Worm (Caenorhabditis elegans) whole organism, L2 larva: ENCODE data around the gene R166.3.

Experiments
- F13H6.1 ChIP-seq: sonication (generic microtip); optimal IDR thresholded peaks from 2 replicates; lab custom pipeline; 2016; ENCODE audit warnings: missing genetic modification characterization, missing compliant biosample characterization
- Y55F3AM.14 ChIP-seq: fragments of 200-800 bp; sonication (Bioruptor generic); optimal IDR thresholded peaks from 2 replicates; lab custom pipeline; 2018; ENCODE audit warnings: mild to moderate bottlenecking, missing genetic modification characterization, missing compliant biosample characterization
- ZK546.5 ChIP-seq: sonication (generic microtip); optimal IDR thresholded peaks from 2 replicates; lab custom pipeline; 2017; ENCODE audit warnings: missing biosample characterization, missing genetic modification characterization
- aly-2 ChIP-seq: fragments of 150-350 bp; optimal IDR thresholded peaks from 2 replicates; lab custom pipeline; 2014; ENCODE audit warnings: missing biosample characterization, missing genetic modification characterization
- ama-1 ChIP-seq: fragments of 150-350 bp; optimal IDR thresholded peaks from 2 replicates; lab custom pipeline; 2018; ENCODE audit warnings: inconsistent platforms
- blmp-1 ChIP-seq: sonication (generic microtip); optimal IDR thresholded peaks from 2 replicates; lab custom pipeline; 2017; ENCODE audit warnings: missing genetic modification characterization, mild to moderate bottlenecking, missing compliant biosample characterization, antibody characterized with exemption, moderate library complexity; ENCODE audit not compliant: insufficient read depth
- ceh-82 ChIP-seq: fragments of 150-350 bp; optimal IDR thresholded peaks from 2 replicates; lab custom pipeline; 2014; ENCODE audit warnings: missing biosample characterization, missing genetic modification characterization
- crh-2 ChIP-seq: sonication (generic microtip); optimal IDR thresholded peaks from 2 replicates; lab custom pipeline; 2017; ENCODE audit warnings: missing biosample characterization, missing genetic modification characterization
- elt-1 ChIP-seq: fragments of 150-350 bp; optimal IDR thresholded peaks from 2 replicates; lab custom pipeline; 2014; ENCODE audit warnings: missing biosample characterization, missing genetic modification characterization
- elt-3 ChIP-seq: sonication (generic microtip); optimal IDR thresholded peaks from 2 replicates; lab custom pipeline; 2017; ENCODE audit warnings: missing biosample characterization, missing genetic modification characterization
- fos-1 ChIP-seq: fragments of 150-350 bp; optimal IDR thresholded peaks from 2 replicates; lab custom pipeline; 2014; ENCODE audit warnings: missing biosample characterization, missing genetic modification characterization
- gmeb-1 ChIP-seq: fragments of 150-350 bp; optimal IDR thresholded peaks from 2 replicates; lab custom pipeline; 2014; ENCODE audit warnings: missing biosample characterization, missing genetic modification characterization
- lin-39 ChIP-seq: fragments of 150-350 bp; optimal IDR thresholded peaks from 2 replicates; lab custom pipeline; 2014; ENCODE audit warnings: missing biosample characterization, missing genetic modification reagents, missing genetic modification characterization
- mdl-1 ChIP-seq, 2 experiments: fragments of 150-350 bp in 1 of 2; sonication (generic microtip) in 1 of 2; optimal IDR thresholded peaks; 2 replicates each; lab custom pipeline; 2017; ENCODE audit warnings: missing biosample characterization in 2 of 2, missing genetic modification characterization in 2 of 2
- nhr-10 ChIP-seq: sonication (generic microtip); optimal IDR thresholded peaks from 2 replicates; lab custom pipeline; 2017; ENCODE audit warnings: missing biosample characterization, missing genetic modification characterization
- nhr-11 ChIP-seq: fragments of 150-350 bp; optimal IDR thresholded peaks from 2 replicates; lab custom pipeline; 2014; ENCODE audit warnings: missing biosample characterization, missing genetic modification characterization
- nhr-12 ChIP-seq: fragments of 150-350 bp; optimal IDR thresholded peaks from 2 replicates; lab custom pipeline; 2014; ENCODE audit warnings: missing biosample characterization, missing genetic modification characterization
- nhr-129 ChIP-seq: fragments of 150-350 bp; optimal IDR thresholded peaks from 2 replicates; lab custom pipeline; 2014; ENCODE audit warnings: missing biosample characterization, missing genetic modification characterization
- nhr-23 ChIP-seq: fragments of 150-350 bp; optimal IDR thresholded peaks from 2 replicates; lab custom pipeline; 2014; ENCODE audit warnings: missing biosample characterization, missing genetic modification reagents, missing genetic modification characterization
- nhr-237 ChIP-seq: fragments of 150-350 bp; optimal IDR thresholded peaks from 2 replicates; lab custom pipeline; 2014; ENCODE audit warnings: missing biosample characterization, missing genetic modification characterization
- nhr-25 ChIP-seq: fragments of 150-350 bp; sonication (generic microtip); optimal IDR thresholded peaks from 3 replicates; lab custom pipeline; 2014; ENCODE audit warnings: missing biosample characterization, missing genetic modification characterization
- nhr-6 ChIP-seq: fragments of 150-350 bp; optimal IDR thresholded peaks from 2 replicates; lab custom pipeline; 2014; ENCODE audit warnings: missing biosample characterization, missing genetic modification characterization
- nhr-77 ChIP-seq: fragments of 150-350 bp; optimal IDR thresholded peaks from 2 replicates; lab custom pipeline; 2014; ENCODE audit warnings: missing biosample characterization, missing genetic modification characterization
- peb-1 ChIP-seq: fragments of 150-350 bp; optimal IDR thresholded peaks from 2 replicates; lab custom pipeline; 2014; ENCODE audit warnings: missing biosample characterization, missing genetic modification characterization
- sem-4 ChIP-seq: fragments of 150-350 bp; optimal IDR thresholded peaks from 2 replicates; lab custom pipeline; 2014; ENCODE audit warnings: missing biosample characterization, missing genetic modification reagents, missing genetic modification characterization
- skn-1 ChIP-seq: sonication (generic microtip); optimal IDR thresholded peaks from 2 replicates; lab custom pipeline; 2017; ENCODE audit warnings: missing biosample characterization, missing genetic modification characterization
- sma-3 ChIP-seq: sonication (generic microtip); optimal IDR thresholded peaks from 2 replicates; lab custom pipeline; 2016; ENCODE audit warnings: missing genetic modification reagents, missing genetic modification characterization, missing compliant biosample characterization
- sma-9 ChIP-seq, 2 experiments: fragments of 150-350 bp in 1 of 2; sonication (generic microtip) in 1 of 2; optimal IDR thresholded peaks; 2 replicates each; lab custom pipeline; 2014 to 2016; ENCODE audit warnings: missing genetic modification characterization in 2 of 2, mild to moderate bottlenecking in 1 of 2, missing biosample characterization in 1 of 2, missing compliant biosample characterization in 1 of 2, missing genetic modification reagents in 1 of 2, moderate library complexity in 1 of 2
- snpc-4 ChIP-seq: fragments of 150-350 bp; optimal IDR thresholded peaks from 2 replicates; lab custom pipeline; 2014; ENCODE audit warnings: missing biosample characterization, missing genetic modification characterization
- unc-39 ChIP-seq: fragments of 150-350 bp; optimal IDR thresholded peaks from 2 replicates; lab custom pipeline; 2014; ENCODE audit warnings: missing biosample characterization, missing genetic modification characterization
- unc-62 ChIP-seq: fragments of 150-350 bp; optimal IDR thresholded peaks from 2 replicates; lab custom pipeline; 2014; ENCODE audit warnings: missing biosample characterization, missing genetic modification reagents, missing genetic modification characterization
- zag-1 ChIP-seq: fragments of 150-350 bp; optimal IDR thresholded peaks from 2 replicates; lab custom pipeline; 2014; ENCODE audit warnings: missing biosample characterization, missing genetic modification characterization
- ztf-1 ChIP-seq: fragments of 200-800 bp; sonication (Bioruptor generic); conservative IDR thresholded peaks from 2 replicates; pipeline ENCODE4 v1.3.6; 2022; ENCODE audit warnings: missing genetic modification characterization, missing compliant biosample characterization
- ztf-11 ChIP-seq: sonication (generic microtip); optimal IDR thresholded peaks from 2 replicates; lab custom pipeline; 2017; ENCODE audit warnings: missing biosample characterization, missing genetic modification characterization

The R166.3 gene

ce11 chrII:10516375-10516774 lies 22.8 kb downstream of the R166.3 start:
- TF ChIP-seq nhr-129 (tag; lab: Kevin White, UChicago) (peak; percentile 41), crh-2 (no peak), nhr-25 (tag; lab: Kevin White, UChicago) (peak; percentile 17), blmp-1 (tag; lab: Kevin White, UChicago) (peak; percentile 58), sma-9 (GFP tag; optimal IDR thresholded peaks at IDR 0.05; lab: Kevin White, UChicago) (peak; percentile 10), sma-9 (tag; optimal IDR thresholded peaks at IDR 0.05; lab: Kevin White, UChicago) (no peak)
- TF ChIP-seq, all 48 proteins: peak for 4

ce11 chrII:10515422-10515821 lies 23.7 kb downstream of the R166.3 start:
- TF ChIP-seq ZK546.5 = no peak
- TF ChIP-seq unc-39 = no peak
- TF ChIP-seq sma-9 (GFP tag; optimal IDR thresholded peaks at IDR 0.05; lab: Kevin White, UChicago) = peak; percentile 50
- TF ChIP-seq sma-9 (tag; optimal IDR thresholded peaks at IDR 0.05; lab: Kevin White, UChicago) = no peak
- TF ChIP-seq snpc-4 = no peak
- no peak for TF ChIP-seq nhr-10 (tag; lab: Kevin White, UChicago)
- TF ChIP-seq nhr-6 (tag; lab: Kevin White, UChicago) = no peak
- TF ChIP-seq F13H6.1 = no peak
- TF ChIP-seq blmp-1 (tag; lab: Kevin White, UChicago) = no peak
- peak; percentile 20 for TF ChIP-seq nhr-129 (tag; lab: Kevin White, UChicago)
- TF ChIP-seq gmeb-1 (tag; lab: Kevin White, UChicago) = no peak
- no peak for TF ChIP-seq elt-1
- TF ChIP-seq nhr-25 (tag; lab: Kevin White, UChicago) = no peak
- no peak for TF ChIP-seq nhr-77 (tag; lab: Kevin White, UChicago)
- TF ChIP-seq nhr-237 (tag; lab: Kevin White, UChicago) = no peak
- no peak for TF ChIP-seq ceh-82 (tag; lab: Kevin White, UChicago)
- no peak for TF ChIP-seq nhr-11
- no peak for TF ChIP-seq mdl-1 (tag; optimal IDR thresholded peaks at IDR 0.05; lab: Kevin White, UChicago)
- TF ChIP-seq sma-3 = peak; percentile 64
- TF ChIP-seq fos-1 = peak; percentile 12
- TF ChIP-seq unc-62 = no peak

ce11 chrII:10513377-10513776 lies 25.8 kb downstream of the R166.3 start:
- no peak for TF ChIP-seq ztf-1
- TF ChIP-seq ZK546.5 = no peak
- TF ChIP-seq ama-1 = no peak
- no peak for TF ChIP-seq peb-1 (tag; lab: Kevin White, UChicago)
- no peak for TF ChIP-seq aly-2 (tag; lab: Kevin White, UChicago)
- TF ChIP-seq mdl-1 (tag; optimal IDR thresholded peaks at IDR 0.05; lab: Kevin White, UChicago) = no peak
- TF ChIP-seq, all 48 proteins: peak for 0

ce11 chrII:10510242-10510641 lies 28.9 kb downstream of the R166.3 start, which contains the start of gene F59B10.3:
TSS of gene F59B10.3 (plus strand) at chrII:10510542.
- no peak for TF ChIP-seq nhr-23 (tag; lab: Kevin White, UChicago)
- peak; percentile 25 for TF ChIP-seq F13H6.1

- TF ChIP-seq zag-1 (tag; lab: Kevin White, UChicago) = no peak
- no peak for TF ChIP-seq nhr-10 (tag; lab: Kevin White, UChicago)
- no peak for TF ChIP-seq nhr-6 (tag; lab: Kevin White, UChicago)
- no peak for TF ChIP-seq sma-3
- no peak for TF ChIP-seq Y55F3AM.14 (GFP tag; lab: Kevin White, UChicago)
- TF ChIP-seq peb-1 (tag; lab: Kevin White, UChicago) = no peak
- no peak for TF ChIP-seq lin-39 (tag; lab: Kevin White, UChicago)
- TF ChIP-seq mdl-1 (tag; optimal IDR thresholded peaks at IDR 0.05; lab: Kevin White, UChicago) = no peak
- no peak for TF ChIP-seq nhr-12 (tag; lab: Kevin White, UChicago)
- no peak for TF ChIP-seq elt-3 (tag; lab: Kevin White, UChicago)
- TF ChIP-seq blmp-1 (tag; lab: Kevin White, UChicago) = no peak
- TF ChIP-seq ZK546.5 = no peak
- TF ChIP-seq sem-4 (tag; lab: Kevin White, UChicago) = no peak
- TF ChIP-seq ztf-11 (tag; lab: Kevin White, UChicago) = no peak
- TF ChIP-seq snpc-4 = no peak
- no peak for TF ChIP-seq nhr-237 (tag; lab: Kevin White, UChicago)
- no peak for TF ChIP-seq skn-1
These were observed 29.4 kb downstream of the R166.3 start, which contains the start of gene F59B10.2 for ce11 chrII:10509746-10510145. TSS of gene F59B10.2 (minus strand) at chrII:10509846.
